Worm (Caenorhabditis elegans) whole organism, early embryonic: ENCODE results near the gene mlt-4.

Experiments
- ama-1 ChIP-seq: fragments of 150-350 bp; optimal IDR thresholded peaks from 2 replicates; lab custom pipeline; 2014
- ceh-36 ChIP-seq: sonication (generic microtip); optimal IDR thresholded peaks from 2 replicates; lab custom pipeline; 2016; ENCODE audit warnings: missing genetic modification characterization, inconsistent platforms, missing compliant biosample characterization

DNA sequence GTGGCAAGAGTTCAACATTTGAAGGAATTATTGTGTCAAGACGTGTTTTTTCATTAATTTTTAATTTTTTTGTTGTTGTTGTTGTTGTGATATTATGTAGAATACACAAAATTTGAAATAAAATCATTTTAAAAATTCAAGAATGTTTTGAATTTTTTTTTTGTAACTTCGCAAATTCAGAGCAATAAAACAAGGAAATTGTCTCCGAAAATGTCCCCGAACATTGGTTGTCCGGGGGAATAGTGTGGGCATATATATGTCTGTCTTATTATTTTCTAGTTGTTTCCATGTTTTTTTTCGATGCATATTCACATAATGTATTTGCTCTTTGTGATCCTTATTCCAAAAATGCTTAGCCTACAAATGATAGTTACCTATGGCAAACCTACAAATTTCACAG is 22.3 kb upstream of the mlt-4 start, which contains the start of gene clec-262:
- TF ChIP-seq ceh-36 (no peak), ama-1 (lab: Kevin White, UChicago) (no peak)
